Worm (Caenorhabditis elegans) whole organism, L4/young adult: ENCODE measurements around the gene sprr-2.

ENCODE experiments used
- W03F9.2 ChIP-seq: fragments of 150-350 bp; optimal IDR thresholded peaks from 2 replicates; lab custom pipeline; 2014; ENCODE audit warnings: missing biosample characterization, missing genetic modification characterization
- dao-5 ChIP-seq: sonication (generic microtip); optimal IDR thresholded peaks from 2 replicates; lab custom pipeline; 2016; ENCODE audit warnings: missing genotype, missing genetic modification characterization, moderate library complexity, missing compliant biosample characterization
- him-1 ChIP-seq: sonication (generic microtip); optimal IDR thresholded peaks from 2 replicates; lab custom pipeline; 2016; ENCODE audit warnings: missing genotype, missing genetic modification reagents, missing genetic modification characterization, missing compliant biosample characterization

The sprr-2 gene

ce11 chrX:14792315-14793197 is 689 bp upstream of the sprr-2 start:
- TF ChIP-seq W03F9.2 (no peak), him-1 (tag; lab: Kevin White, UChicago) (no peak), dao-5 (tag; lab: Kevin White, UChicago) (no peak)

- TF ChIP-seq dao-5 (tag; lab: Kevin White, UChicago) (no peak), him-1 (tag; lab: Kevin White, UChicago) (no peak), W03F9.2 (no peak)
These were observed 925 bp downstream of the sprr-2 start for ce11 chrX:14794170-14794569.

- no peak for TF ChIP-seq W03F9.2
- no peak for TF ChIP-seq dao-5 (tag; lab: Kevin White, UChicago)
These were observed 4.2 kb downstream of the sprr-2 start for ce11 chrX:14797405-14797804.

- no peak for TF ChIP-seq dao-5 (tag; lab: Kevin White, UChicago)
- no peak for TF ChIP-seq W03F9.2
- TF ChIP-seq him-1 (tag; lab: Kevin White, UChicago): no peak
These were observed 11.5 kb downstream of the sprr-2 start for ce11 chrX:14804706-14805105.

- no peak for TF ChIP-seq dao-5 (tag; lab: Kevin White, UChicago)
- no peak for TF ChIP-seq him-1 (tag; lab: Kevin White, UChicago)
- no peak for TF ChIP-seq W03F9.2
These were observed 12.5 kb downstream of the sprr-2 start for ce11 chrX:14805746-14806145.

ce11 chrX:14806936-14807335 is 13.7 kb downstream of the sprr-2 start, which contains the start of gene F42D1.4:
Gene F42D1.4, plus strand, starts transcription at chrX:14807236.
- TF ChIP-seq him-1 (tag; lab: Kevin White, UChicago) (no peak), W03F9.2 (no peak), dao-5 (tag; lab: Kevin White, UChicago) (no peak)

- TF ChIP-seq dao-5 (tag; lab: Kevin White, UChicago) (no peak), him-1 (tag; lab: Kevin White, UChicago) (no peak), W03F9.2 (no peak)
These were observed 15.6 kb downstream of the sprr-2 start for ce11 chrX:14808796-14809195.

ce11 chrX:14809905-14810304 is 16.7 kb downstream of the sprr-2 start:
- no peak for TF ChIP-seq dao-5 (tag; lab: Kevin White, UChicago)
- no peak for TF ChIP-seq W03F9.2
- TF ChIP-seq him-1 (tag; lab: Kevin White, UChicago): no peak

ce11 chrX:14810718-14811117 is 17.5 kb downstream of the sprr-2 start, which contains the start of gene atf-4:
Gene atf-4, minus strand, starts transcription at chrX:14810810.
- TF ChIP-seq W03F9.2: peak; percentile 43
- no peak for TF ChIP-seq him-1 (tag; lab: Kevin White, UChicago)

- TF ChIP-seq him-1 (tag; lab: Kevin White, UChicago): no peak
- TF ChIP-seq W03F9.2: no peak
- no peak for TF ChIP-seq dao-5 (tag; lab: Kevin White, UChicago)
These were observed 18.8 kb downstream of the sprr-2 start, which contains the start of gene T04C10.3 for ce11 chrX:14812061-14812460. Gene T04C10.3, plus strand, starts transcription at chrX:14812361.

- TF ChIP-seq W03F9.2 (peak; percentile 79), dao-5 (tag; lab: Kevin White, UChicago) (no peak), him-1 (tag; lab: Kevin White, UChicago) (peak; percentile 62)
These were observed 20.2 kb downstream of the sprr-2 start for ce11 chrX:14813398-14813797.

ce11 chrX:14815412-14815811 is 22.2 kb downstream of the sprr-2 start:
- TF ChIP-seq dao-5 (tag; lab: Kevin White, UChicago) (no peak), him-1 (tag; lab: Kevin White, UChicago) (peak; percentile 25)

- no peak for TF ChIP-seq him-1 (tag; lab: Kevin White, UChicago)
- TF ChIP-seq dao-5 (tag; lab: Kevin White, UChicago): no peak
- no peak for TF ChIP-seq W03F9.2
These were observed 23.5 kb downstream of the sprr-2 start for ce11 chrX:14816717-14817116.

ce11 chrX:14818464-14819259 is 25.4 kb downstream of the sprr-2 start, which contains the start of gene epn-1:
Gene epn-1, minus strand, starts transcription at chrX:14818514.
- peak; percentile 47 for TF ChIP-seq dao-5 (tag; lab: Kevin White, UChicago)
- peak; percentile 91 for TF ChIP-seq him-1 (tag; lab: Kevin White, UChicago)
- peak; percentile 63 for TF ChIP-seq W03F9.2
